Worm (Caenorhabditis elegans) whole organism, L1 larva: ENCODE results near the gene snf-7.

Experiments used
- F16B12.6 ChIP-seq: fragments of 150-350 bp; optimal IDR thresholded peaks from 2 replicates; lab custom pipeline; 2014; ENCODE audit warnings: missing biosample characterization, missing genetic modification characterization
- aly-2 ChIP-seq: fragments of 150-350 bp; optimal IDR thresholded peaks from 2 replicates; lab custom pipeline; 2014; ENCODE audit warnings: missing biosample characterization, missing genetic modification characterization
- ama-1 ChIP-seq: fragments of 150-350 bp; optimal IDR thresholded peaks from 2 replicates; lab custom pipeline; 2014
- ces-1 ChIP-seq: fragments of 150-350 bp; optimal IDR thresholded peaks from 2 replicates; lab custom pipeline; 2014; ENCODE audit warnings: missing biosample characterization, missing genetic modification reagents, missing genetic modification characterization
- egl-27 ChIP-seq, 2 experiments: fragments of 150-350 bp in 1 of 2; sonication (generic microtip); optimal IDR thresholded peaks; 3 replicates each; lab custom pipeline; 2017 to 2018; ENCODE audit warnings: missing biosample characterization in 2 of 2, missing genetic modification characterization in 2 of 2, missing genetic modification reagents in 2 of 2
- mep-1 ChIP-seq: fragments of 150-350 bp; optimal IDR thresholded peaks from 2 replicates; lab custom pipeline; 2014; ENCODE audit warnings: missing biosample characterization, missing genetic modification characterization
- nhr-11 ChIP-seq: fragments of 150-350 bp; optimal IDR thresholded peaks from 2 replicates; lab custom pipeline; 2014; ENCODE audit warnings: missing biosample characterization, missing genetic modification characterization
- nhr-28 ChIP-seq: fragments of 150-350 bp; optimal IDR thresholded peaks from 2 replicates; lab custom pipeline; 2014; ENCODE audit warnings: missing biosample characterization, missing genetic modification characterization
- nhr-90 ChIP-seq: sonication (generic microtip); optimal IDR thresholded peaks from 2 replicates; lab custom pipeline; 2016; ENCODE audit warnings: mild to moderate bottlenecking, missing genetic modification characterization, missing compliant biosample characterization; ENCODE audit not compliant: poor library complexity
- sox-4 ChIP-seq: sonication (generic microtip); optimal IDR thresholded peaks from 2 replicates; lab custom pipeline; 2016; ENCODE audit warnings: missing genetic modification characterization, missing compliant biosample characterization
- zag-1 ChIP-seq: fragments of 150-350 bp; optimal IDR thresholded peaks from 2 replicates; lab custom pipeline; 2014; ENCODE audit warnings: missing biosample characterization, missing genetic modification characterization

- TF ChIP-seq nhr-11 (tag; lab: Kevin White, UChicago), result no peak
- TF ChIP-seq nhr-90 (tag; lab: Kevin White, UChicago), result no peak
- no peak for TF ChIP-seq ama-1 (lab: Kevin White, UChicago)
- TF ChIP-seq aly-2 (tag; lab: Kevin White, UChicago), result no peak
- TF ChIP-seq F16B12.6 (tag; lab: Kevin White, UChicago), result no peak
- no peak for TF ChIP-seq ces-1 (GFP tag; lab: Kevin White, UChicago)
- TF ChIP-seq egl-27 (tag; optimal IDR thresholded peaks at IDR 0.05; lab: Kevin White, UChicago), result no peak
- TF ChIP-seq zag-1 (tag; lab: Kevin White, UChicago), result no peak
- TF ChIP-seq sox-4 (tag; lab: Kevin White, UChicago), result no peak
- TF ChIP-seq nhr-28 (tag; lab: Kevin White, UChicago), result no peak
- no peak for TF ChIP-seq mep-1 (tag; lab: Kevin White, UChicago)
These were observed 24.3 kb downstream of the snf-7 start, which contains the start of gene F14F7.4 for ce11 chrIII:13029608-13030007.
